Fruit fly (Drosophila melanogaster) whole organism, embryonic: ENCODE results near the gene Cyfip.

Source experiments
- CG10267 ChIP-seq: fragments of 200-800 bp; sonication (Bioruptor generic); optimal IDR thresholded peaks from 2 replicates; lab custom pipeline; 2018; ENCODE audit warnings: missing biosample characterization, mild to moderate bottlenecking, missing genetic modification characterization, moderate library complexity
- CG10654 ChIP-seq: fragments of 200-800 bp; sonication (Bioruptor generic); optimal IDR thresholded peaks from 2 replicates; lab custom pipeline; 2016; ENCODE audit warnings: missing biosample characterization, missing genetic modification characterization
- CG10979 ChIP-seq: fragments of 200-800 bp; sonication (Bioruptor generic); optimal IDR thresholded peaks from 2 replicates; lab custom pipeline; 2018; ENCODE audit warnings: missing biosample characterization, mild to moderate bottlenecking, missing genetic modification characterization, moderate library complexity
- CG11504 ChIP-seq: fragments of 200-800 bp; sonication (Bioruptor generic); optimal IDR thresholded peaks from 3 replicates; lab custom pipeline; 2019; ENCODE audit warnings: missing biosample characterization, mild to moderate bottlenecking, missing genetic modification characterization, moderate library complexity
- CG12155 ChIP-seq: fragments of 200-800 bp; sonication (Bioruptor generic); optimal IDR thresholded peaks from 3 replicates; lab custom pipeline; 2016; ENCODE audit warnings: missing biosample characterization, missing genetic modification characterization
- CG12744 ChIP-seq: fragments of 200-800 bp; sonication (Bioruptor generic); optimal IDR thresholded peaks from 2 replicates; lab custom pipeline; 2016; ENCODE audit warnings: missing biosample characterization, missing genetic modification characterization
- CG13775 ChIP-seq: fragments of 200-800 bp; sonication (Bioruptor generic); optimal IDR thresholded peaks from 3 replicates; lab custom pipeline; 2017; ENCODE audit warnings: missing biosample characterization, mild to moderate bottlenecking, missing genetic modification characterization
- CG14441 ChIP-seq: fragments of 200-800 bp; sonication (Bioruptor generic); IDR thresholded peaks from 2 replicates; pipeline ENCODE4 v1.3.6; 2022; ENCODE audit warnings: missing biosample characterization, missing genetic modification characterization
- CG15269 ChIP-seq: fragments of 200-800 bp; sonication (Bioruptor generic); optimal IDR thresholded peaks from 2 replicates; lab custom pipeline; 2018; ENCODE audit warnings: missing biosample characterization, mild to moderate bottlenecking, missing genetic modification characterization, moderate library complexity
- CG15696 ChIP-seq: fragments of 200-800 bp; sonication (Bioruptor generic); optimal IDR thresholded peaks from 2 replicates; lab custom pipeline; 2019; ENCODE audit warnings: missing biosample characterization, mild to moderate bottlenecking, missing genetic modification characterization, moderate library complexity
- CG2116 ChIP-seq: fragments of 200-800 bp; sonication (Bioruptor generic); optimal IDR thresholded peaks from 3 replicates; lab custom pipeline; 2018; ENCODE audit warnings: missing biosample characterization, mild to moderate bottlenecking, missing genetic modification characterization
- CG3065 ChIP-seq: fragments of 200-800 bp; sonication (Bioruptor generic); optimal IDR thresholded peaks from 2 replicates; lab custom pipeline; 2016; ENCODE audit warnings: missing biosample characterization, missing genetic modification characterization
- CG3281 ChIP-seq: fragments of 200-800 bp; sonication (Bioruptor generic); optimal IDR thresholded peaks from 3 replicates; lab custom pipeline; 2017; ENCODE audit warnings: missing biosample characterization, mild to moderate bottlenecking, missing genetic modification characterization
- CG34422 ChIP-seq: fragments of 200-800 bp; sonication (Bioruptor generic); IDR thresholded peaks from 3 replicates; pipeline ENCODE4 v1.3.6; 2022; ENCODE audit warnings: missing biosample characterization, missing genetic modification characterization
- CG4328 ChIP-seq: fragments of 200-800 bp; sonication (Bioruptor generic); optimal IDR thresholded peaks from 3 replicates; lab custom pipeline; 2017; ENCODE audit warnings: missing biosample characterization, missing genetic modification reagents, missing genetic modification characterization
- CG4360 ChIP-seq: fragments of 200-800 bp; sonication (Bioruptor generic); IDR thresholded peaks from 2 replicates; pipeline ENCODE4 v1.3.6; 2022; ENCODE audit warnings: missing biosample characterization, missing genetic modification characterization
- CG4617 ChIP-seq: fragments of 200-800 bp; sonication (Bioruptor generic); optimal IDR thresholded peaks from 3 replicates; lab custom pipeline; 2016; ENCODE audit warnings: missing biosample characterization, missing genetic modification characterization, borderline replicate concordance
- CG6854 ChIP-seq: fragments of 200-800 bp; sonication (Bioruptor generic); optimal IDR thresholded peaks from 3 replicates; lab custom pipeline; 2017; ENCODE audit warnings: missing biosample characterization, mild to moderate bottlenecking, missing genetic modification characterization
- CoRest ChIP-seq: fragments of 200-800 bp; sonication (Bioruptor generic); optimal IDR thresholded peaks from 3 replicates; lab custom pipeline; 2018; ENCODE audit warnings: missing biosample characterization, mild to moderate bottlenecking, missing genetic modification characterization, moderate library complexity
- D19A ChIP-seq: fragments of 200-800 bp; optimal IDR thresholded peaks from 3 replicates; lab custom pipeline; 2019; ENCODE audit warnings: missing biosample characterization, mild to moderate bottlenecking, missing genetic modification characterization, moderate library complexity
- Dref ChIP-seq: fragments of 200-800 bp; sonication (Bioruptor generic); IDR thresholded peaks from 2 replicates; pipeline ENCODE4 v1.3.6; 2022; ENCODE audit warnings: missing biosample characterization, missing genetic modification characterization
- Hmr ChIP-seq: fragments of 200-800 bp; sonication (Bioruptor generic); optimal IDR thresholded peaks from 3 replicates; lab custom pipeline; 2017; ENCODE audit warnings: mild to moderate bottlenecking, missing biosample characterization, missing genetic modification reagents, missing genetic modification characterization
- Med ChIP-seq: fragments of 200-800 bp; sonication (Bioruptor generic); peaks from one replicate; lab custom pipeline; 2016; ENCODE audit warnings: missing biosample characterization, missing genetic modification characterization, mild to moderate bottlenecking, inconsistent platforms, moderate library complexity
- Meics ChIP-seq: fragments of 200-800 bp; sonication (Bioruptor generic); optimal IDR thresholded peaks from 2 replicates; lab custom pipeline; 2017; ENCODE audit warnings: missing biosample characterization, mild to moderate bottlenecking, missing genetic modification characterization
- Ptx1 ChIP-seq: fragments of 200-800 bp; sonication (Bioruptor generic); IDR thresholded peaks from 2 replicates; pipeline ENCODE4 v1.3.6; 2022; ENCODE audit warnings: missing biosample characterization, missing genetic modification characterization
- Sox102F ChIP-seq: fragments of 200-800 bp; sonication (Bioruptor generic); optimal IDR thresholded peaks from 2 replicates; lab custom pipeline; 2018; ENCODE audit warnings: missing biosample characterization, mild to moderate bottlenecking, missing genetic modification characterization, moderate library complexity
- YL-1 ChIP-seq: fragments of 200-800 bp; sonication (Bioruptor generic); optimal IDR thresholded peaks from 3 replicates; lab custom pipeline; 2017; ENCODE audit warnings: missing biosample characterization, mild to moderate bottlenecking, missing genetic modification characterization
- bbx ChIP-seq: fragments of 200-800 bp; sonication (Bioruptor generic); IDR thresholded peaks from 2 replicates; pipeline ENCODE4 v1.3.6; 2022; ENCODE audit warnings: missing biosample characterization, missing genetic modification characterization; ENCODE audit not compliant: partially characterized antibody
- cato ChIP-seq: fragments of 200-800 bp; sonication (Bioruptor generic); optimal IDR thresholded peaks from 2 replicates; lab custom pipeline; 2016; ENCODE audit warnings: missing biosample characterization, missing genetic modification characterization, borderline replicate concordance
- caup ChIP-seq: fragments of 200-800 bp; sonication (Bioruptor generic); optimal IDR thresholded peaks from 3 replicates; lab custom pipeline; 2017; ENCODE audit warnings: missing biosample characterization, mild to moderate bottlenecking, missing genetic modification characterization, moderate library complexity; ENCODE audit not compliant: severe bottlenecking
- chif ChIP-seq, 2 experiments: fragments of 200-800 bp; sonication (Bioruptor generic); optimal IDR thresholded peaks; 3 replicates each; lab custom pipeline; 2016; ENCODE audit warnings: missing biosample characterization in 2 of 2, missing genetic modification characterization in 2 of 2
- crol ChIP-seq: fragments of 200-800 bp; sonication (Bioruptor generic); IDR thresholded peaks from 2 replicates; pipeline ENCODE4 v1.3.6; 2022; ENCODE audit warnings: missing biosample characterization, missing genetic modification characterization
- dmrt11E ChIP-seq: fragments of 200-800 bp; sonication (Bioruptor generic); optimal IDR thresholded peaks from 3 replicates; lab custom pipeline; 2018; ENCODE audit warnings: missing biosample characterization, mild to moderate bottlenecking, missing genetic modification characterization, moderate library complexity
- eve ChIP-seq, 2 experiments: fragments of >200 bp; optimal IDR thresholded peaks; 2 replicates each; lab custom pipeline; 2017; ENCODE audit warnings: missing biosample characterization in 2 of 2, missing genetic modification characterization in 2 of 2
- gcm ChIP-seq: fragments of 200-800 bp; sonication (Bioruptor generic); optimal IDR thresholded peaks from 2 replicates; lab custom pipeline; 2019; ENCODE audit warnings: missing biosample characterization, mild to moderate bottlenecking, missing genetic modification characterization, moderate library complexity
- grau ChIP-seq: fragments of 200-800 bp; optimal IDR thresholded peaks from 3 replicates; lab custom pipeline; 2019; ENCODE audit warnings: missing biosample characterization, mild to moderate bottlenecking, missing genetic modification characterization, moderate library complexity
- hb ChIP-seq: fragments of 200-800 bp; sonication (Bioruptor generic); IDR thresholded peaks from 3 replicates; pipeline ENCODE4 v1.3.6; 2022; ENCODE audit warnings: missing biosample characterization, missing genetic modification characterization; ENCODE audit not compliant: partially characterized antibody
- lilli ChIP-seq: fragments of 200-800 bp; sonication (Bioruptor generic); optimal IDR thresholded peaks from 3 replicates; lab custom pipeline; 2016; ENCODE audit warnings: missing biosample characterization, missing genetic modification characterization
- psq ChIP-seq: fragments of 200-800 bp; sonication (Bioruptor generic); optimal IDR thresholded peaks from 2 replicates; lab custom pipeline; 2017; ENCODE audit warnings: missing biosample characterization, missing genetic modification characterization
- ranshi ChIP-seq: fragments of 200-800 bp; sonication (Bioruptor generic); IDR thresholded peaks from 2 replicates; pipeline ENCODE4 v1.3.6; 2022; ENCODE audit warnings: missing biosample characterization, missing genetic modification characterization
- repo ChIP-seq: fragments of 200-800 bp; sonication (Bioruptor generic); optimal IDR thresholded peaks from 2 replicates; lab custom pipeline; 2016; ENCODE audit warnings: missing biosample characterization, missing genetic modification characterization
- run ChIP-seq: fragments of 200-800 bp; sonication (Bioruptor generic); optimal IDR thresholded peaks from 3 replicates; lab custom pipeline; 2018; ENCODE audit warnings: missing biosample characterization, mild to moderate bottlenecking, missing genetic modification characterization
- slbo ChIP-seq: fragments of 200-800 bp; sonication (Bioruptor generic); IDR thresholded peaks from 2 replicates; pipeline ENCODE4 v1.3.6; 2022; ENCODE audit warnings: missing biosample characterization, missing genetic modification characterization
- sob ChIP-seq: fragments of 200-800 bp; sonication (Bioruptor generic); IDR thresholded peaks from 2 replicates; pipeline ENCODE4 v1.3.6; 2022; ENCODE audit warnings: missing biosample characterization, missing genetic modification characterization
- stwl ChIP-seq: fragments of 200-800 bp; sonication (Bioruptor generic); optimal IDR thresholded peaks from 3 replicates; lab custom pipeline; 2018; ENCODE audit warnings: missing biosample characterization, mild to moderate bottlenecking, missing genetic modification characterization, moderate library complexity
- sug ChIP-seq: fragments of 200-800 bp; optimal IDR thresholded peaks from 2 replicates; lab custom pipeline; 2019; ENCODE audit warnings: missing biosample characterization, mild to moderate bottlenecking, missing genetic modification characterization, moderate library complexity
- vvl ChIP-seq: fragments of 200-800 bp; sonication (Bioruptor generic); IDR thresholded peaks from 2 replicates; pipeline ENCODE4 v1.3.6; 2022; ENCODE audit warnings: missing biosample characterization, missing genetic modification characterization
- wek ChIP-seq: fragments of 200-800 bp; sonication (Bioruptor generic); optimal IDR thresholded peaks from 3 replicates; lab custom pipeline; 2018; ENCODE audit warnings: missing biosample characterization, mild to moderate bottlenecking, missing genetic modification characterization, moderate library complexity
- zen2 ChIP-seq: fragments of 200-800 bp; sonication (Bioruptor generic); IDR thresholded peaks from 3 replicates; pipeline ENCODE4 v1.3.6; 2022; ENCODE audit warnings: missing biosample characterization, missing genetic modification characterization; ENCODE audit not compliant: partially characterized antibody

The Cyfip gene

dm6 chr3R:15347822-15348221, 14.8 kb downstream of the Cyfip start, which contains the start of the genes CG42726 and CG42727 (continued):
- TF ChIP-seq grau (tag; lab: Kevin White, UChicago) (peak; percentile 39), caup (GFP tag; lab: Kevin White, UChicago) (peak; percentile 30), CG34422 (GFP tag; lab: Robert Waterston, UW) (0 out of 3 replicates have a peak, but pooled peaks have one; percentile 39), CG12744 (GFP tag; lab: Kevin White, UChicago) (no peak), Meics (GFP tag; lab: Kevin White, UChicago) (peak; percentile 11), crol (no peak), Sox102F (no peak), CG15269 (tag; lab: Kevin White, UChicago) (peak; percentile 18), CG10979 (tag; lab: Kevin White, UChicago) (peak; percentile 30), CG4617 (peak; percentile 61), sob (GFP tag; lab: Robert Waterston, UW) (0 out of 2 replicates have a peak, but pooled peaks have one; percentile 42), CG14441 (GFP tag; lab: Robert Waterston, UW) (0 out of 2 replicates have a peak, but pooled peaks have one; percentile 26), hb (no peak), CG10267 (tag; lab: Kevin White, UChicago) (no peak), chif (GFP tag; optimal IDR thresholded peaks at IDR 0.05; lab: Kevin White, UChicago) (no peak), vvl (0 out of 2 replicates have a peak, but pooled peaks have one; percentile 34), Dref (GFP tag; lab: Robert Waterston, UW) (peak; percentile 41; the same call in 1 of the 2 replicates), cato (peak; percentile 0), slbo (GFP tag; lab: Robert Waterston, UW) (peak; percentile 58; the same call in 1 of the 2 replicates), Ptx1 (peak; percentile 31; the same call in 1 of the 2 replicates)

dm6 chr3R:15350993-15351426, 17.9 kb downstream of the Cyfip start, which contains the start of the genes Trs33 and Tmtc4:
Trs33 (minus strand) TSS chr3R:15350995.
Tmtc4 (plus strand) TSS chr3R:15351225.
- TF ChIP-seq stwl (peak; percentile 39), sug (peak; percentile 74), CG2116 (peak; percentile 59), CoRest (tag; lab: Kevin White, UChicago) (peak; percentile 51), CG13775 (GFP tag; lab: Kevin White, UChicago) (peak; percentile 35), repo (no peak), CG10979 (tag; lab: Kevin White, UChicago) (peak; percentile 14), CG6854 (GFP tag; lab: Kevin White, UChicago) (no peak), bbx (GFP tag; lab: Robert Waterston, UW) (peak; percentile 16; the same call in 1 of the 2 replicates), CG4360 (GFP tag; lab: Robert Waterston, UW) (peak; percentile 41; the same call in 1 of the 2 replicates), YL-1 (GFP tag; lab: Kevin White, UChicago) (peak; percentile 11), Med (GFP tag; lab: Kevin White, UChicago) (peak; percentile 76), Hmr (GFP tag; lab: Kevin White, UChicago) (peak; percentile 30), lilli (GFP tag; lab: Kevin White, UChicago) (peak; percentile 16), CG3065 (GFP tag; lab: Kevin White, UChicago) (no peak), CG11504 (no peak), psq (GFP tag; lab: Kevin White, UChicago) (no peak), CG3281 (GFP tag; lab: Kevin White, UChicago) (peak; percentile 18), zen2 (GFP tag; lab: Robert Waterston, UW) (no peak), wek (GFP tag; lab: Kevin White, UChicago) (peak; percentile 23), gcm (GFP tag; lab: Kevin White, UChicago) (peak; percentile 48), ranshi (GFP tag; lab: Robert Waterston, UW) (no peak), CG10654 (GFP tag; lab: Kevin White, UChicago) (peak; percentile 20), dmrt11E (tag; lab: Kevin White, UChicago) (peak; percentile 28), CG12155 (peak; percentile 28), D19A (tag; lab: Kevin White, UChicago) (peak; percentile 15), run (tag; lab: Kevin White, UChicago) (peak; percentile 18), CG4328 (GFP tag; lab: Kevin White, UChicago) (peak; percentile 29), eve (GFP tag; optimal IDR thresholded peaks at IDR 0.05; lab: Kevin White, UChicago) (no peak), CG15696 (tag; lab: Kevin White, UChicago) (peak; percentile 47)
